Worm (Caenorhabditis elegans) whole organism, early embryonic: ENCODE data around the gene F49C12.5.

Experiments used
- aly-1 ChIP-seq: sonication (generic microtip); optimal IDR thresholded peaks from 2 replicates; lab custom pipeline; 2016; ENCODE audit warnings: missing genetic modification characterization, missing compliant biosample characterization
- ama-1 ChIP-seq: fragments of 150-350 bp; optimal IDR thresholded peaks from 2 replicates; lab custom pipeline; 2014
- ceh-13 ChIP-seq: fragments of 200-800 bp; sonication (Bioruptor generic); optimal IDR thresholded peaks from 2 replicates; lab custom pipeline; 2018; ENCODE audit warnings: mild to moderate bottlenecking, missing genetic modification characterization, missing compliant biosample characterization
- ceh-36 ChIP-seq: sonication (generic microtip); optimal IDR thresholded peaks from 2 replicates; lab custom pipeline; 2016; ENCODE audit warnings: missing genetic modification characterization, inconsistent platforms, missing compliant biosample characterization
- ets-7 ChIP-seq: sonication (generic microtip); optimal IDR thresholded peaks from 2 replicates; lab custom pipeline; 2016; ENCODE audit warnings: missing genotype, missing genetic modification characterization, missing compliant biosample characterization
- flt-1 ChIP-seq: fragments of 200-800 bp; sonication (Bioruptor generic); IDR thresholded peaks from 2 replicates; pipeline ENCODE4 v1.3.6; 2022; ENCODE audit warnings: missing genetic modification characterization, missing compliant biosample characterization
- hmbx-1 ChIP-seq: sonication (generic microtip); optimal IDR thresholded peaks from 2 replicates; lab custom pipeline; 2016; ENCODE audit warnings: mild to moderate bottlenecking, missing genetic modification characterization, missing compliant biosample characterization
- hmg-4 ChIP-seq: fragments of 200-800 bp; sonication (Bioruptor generic); optimal IDR thresholded peaks from 2 replicates; lab custom pipeline; 2018; ENCODE audit warnings: mild to moderate bottlenecking, missing genetic modification characterization, missing compliant biosample characterization
- pes-1 ChIP-seq: fragments of 200-800 bp; sonication (Bioruptor generic); IDR thresholded peaks from 2 replicates; pipeline ENCODE4 v1.3.6; 2022; ENCODE audit warnings: missing genetic modification reagents, missing genetic modification characterization, missing compliant biosample characterization
- scrt-1 ChIP-seq: fragments of 200-800 bp; sonication (Bioruptor generic); IDR thresholded peaks from 2 replicates; pipeline ENCODE4 v1.3.6; 2022; ENCODE audit warnings: missing genetic modification characterization, missing compliant biosample characterization
- sea-1 ChIP-seq: fragments of 200-800 bp; sonication (Bioruptor generic); conservative IDR thresholded peaks from 2 replicates; pipeline ENCODE4 v1.3.6; 2022; ENCODE audit warnings: missing genetic modification characterization, missing compliant biosample characterization
- tbx-11 ChIP-seq: fragments of 200-800 bp; sonication (Bioruptor generic); IDR thresholded peaks from 2 replicates; pipeline ENCODE4 v1.3.6; 2022; ENCODE audit warnings: missing genetic modification characterization, missing compliant biosample characterization
- tra-4 ChIP-seq: sonication (generic microtip); optimal IDR thresholded peaks from 2 replicates; lab custom pipeline; 2017; ENCODE audit warnings: missing genetic modification characterization, missing compliant biosample characterization

ce11 chrIV:9274008-9274529, 30.6 kb upstream of the F49C12.5 start, which contains the start of gene nmy-3:
- no peak for TF ChIP-seq ceh-13 (GFP tag; lab: Kevin White, UChicago)
- TF ChIP-seq pes-1 (GFP tag; lab: Robert Waterston, UW), result no peak
- no peak for TF ChIP-seq aly-1 (tag; lab: Kevin White, UChicago)
- TF ChIP-seq hmbx-1 (tag; lab: Kevin White, UChicago), result no peak
- no peak for TF ChIP-seq ets-7 (tag; lab: Kevin White, UChicago)
- no peak for TF ChIP-seq ama-1
- no peak for TF ChIP-seq scrt-1
- no peak for TF ChIP-seq ceh-36 (tag; lab: Kevin White, UChicago)
- no peak for TF ChIP-seq sea-1
- no peak for TF ChIP-seq hmg-4 (GFP tag; lab: Kevin White, UChicago)
- no peak for TF ChIP-seq tra-4 (tag; lab: Kevin White, UChicago)
- TF ChIP-seq flt-1, result no peak
- TF ChIP-seq tbx-11, result no peak
